Worm (Caenorhabditis elegans): ENCODE results near the gene ZK616.5.

Gene ZK616.5

ce11 chrIV:5364135-5364609 lies 27.6 kb upstream of the ZK616.5 start, which contains the start of the genes hda-6 and F41H10.4 (continued):
- peak; percentile 76 for TF ChIP-seq snpc-4 (tag; optimal IDR thresholded peaks at IDR 0.05)
- TF ChIP-seq Y116A8C.19 (tag; optimal IDR thresholded peaks at IDR 0.05; ENCODE audit: borderline replicate concordance): peak; percentile 27
- no peak for TF ChIP-seq fos-1 (tag; optimal IDR thresholded peaks at IDR 0.05)
- TF ChIP-seq ztf-4 (tag; optimal IDR thresholded peaks at IDR 0.05): peak; percentile 34
- peak; percentile 92 for TF ChIP-seq unc-130 (tag; optimal IDR thresholded peaks at IDR 0.05)
- TF ChIP-seq hlh-4 (tag; optimal IDR thresholded peaks at IDR 0.05): no peak
- peak; percentile 59; the same call in 1 of the 2 replicates for TF ChIP-seq unc-98 (GFP tag; IDR thresholded peaks at IDR 0.05)
- TF ChIP-seq lin-39 (tag; optimal IDR thresholded peaks at IDR 0.05): peak; percentile 31
- TF ChIP-seq nhr-237 (tag; optimal IDR thresholded peaks at IDR 0.05): no peak
- TF ChIP-seq unc-86 (tag; optimal IDR thresholded peaks at IDR 0.05): peak; percentile 72
- TF ChIP-seq jun-1 (tag; optimal IDR thresholded peaks at IDR 0.05): no peak
- no peak for TF ChIP-seq aha-1 (tag; optimal IDR thresholded peaks at IDR 0.05)
- peak; percentile 79 for TF ChIP-seq nhr-20 (tag; optimal IDR thresholded peaks at IDR 0.05)
- peak; percentile 65 for TF ChIP-seq sox-4 (tag; optimal IDR thresholded peaks at IDR 0.05)
- TF ChIP-seq ceh-90 (tag; optimal IDR thresholded peaks at IDR 0.05): peak; percentile 85
- peak; percentile 87 for TF ChIP-seq lsy-2 (tag; optimal IDR thresholded peaks at IDR 0.05)
- peak; percentile 40 for TF ChIP-seq C04F5.9 (tag; optimal IDR thresholded peaks at IDR 0.05)
- no peak for TF ChIP-seq alr-1 (tag; optimal IDR thresholded peaks at IDR 0.05; ENCODE audit: borderline replicate concordance)
- peak; percentile 64; the same call in 1 of the 2 replicates for TF ChIP-seq mab-9 (GFP tag; IDR thresholded peaks at IDR 0.05)
- peak; percentile 88 for TF ChIP-seq lin-14 (GFP tag; optimal IDR thresholded peaks at IDR 0.05)
- TF ChIP-seq mdl-1 (tag; optimal IDR thresholded peaks at IDR 0.05): peak in 1 of 2 experiments; percentile 72
- no peak for TF ChIP-seq zag-1 (tag; optimal IDR thresholded peaks at IDR 0.05)
- TF ChIP-seq F16B12.6 (tag; optimal IDR thresholded peaks at IDR 0.05): peak; percentile 88
- TF ChIP-seq aly-2 (tag; optimal IDR thresholded peaks at IDR 0.05): no peak
- TF ChIP-seq elt-2 (tag; optimal IDR thresholded peaks at IDR 0.05): peak; percentile 57
- TF ChIP-seq lin-35 (GFP tag; optimal IDR thresholded peaks at IDR 0.05): peak; percentile 80 to 88
- peak; percentile 76 for TF ChIP-seq egl-13 (tag; optimal IDR thresholded peaks at IDR 0.05)
- TF ChIP-seq zip-4 (GFP tag; optimal IDR thresholded peaks at IDR 0.05): peak; percentile 53
- TF ChIP-seq nhr-19 (GFP tag; conservative IDR thresholded peaks at IDR 0.05): peak; percentile 76
- peak; percentile 97 for TF ChIP-seq rnt-1 (tag; optimal IDR thresholded peaks at IDR 0.05)
- TF ChIP-seq irx-1 (tag; optimal IDR thresholded peaks at IDR 0.05): peak; percentile 86
- peak; percentile 71 for TF ChIP-seq grh-1 (GFP tag; IDR thresholded peaks at IDR 0.05)

- TF ChIP-seq lir-3 (tag; optimal IDR thresholded peaks at IDR 0.05; ENCODE audit: poor library complexity) (no peak), swsn-7 (tag; optimal IDR thresholded peaks at IDR 0.05) (no peak), fkh-4 (tag; optimal IDR thresholded peaks at IDR 0.05; ENCODE audit: borderline replicate concordance) (no peak), nhr-90 (tag; optimal IDR thresholded peaks at IDR 0.05; ENCODE audit: poor library complexity) (no peak), nhr-11 (tag; optimal IDR thresholded peaks at IDR 0.05) (no peak), dsc-1 (tag; optimal IDR thresholded peaks at IDR 0.05) (no peak), tbx-2 (tag; optimal IDR thresholded peaks at IDR 0.05) (no peak), ceh-88 (GFP tag; IDR thresholded peaks at IDR 0.05) (no peak)
Measured at ce11 chrIV:5366567-5366966, 25.2 kb upstream of the ZK616.5 start, which contains the start of gene sand-1. Gene sand-1 (plus strand): TSS chrIV:5366867.

- TF ChIP-seq nhr-84 (tag; optimal IDR thresholded peaks at IDR 0.05): no peak
- TF ChIP-seq unc-130 (tag; optimal IDR thresholded peaks at IDR 0.05): no peak
- no peak for TF ChIP-seq efl-1 (optimal IDR thresholded peaks at IDR 0.05)
- TF ChIP-seq efl-1 (GFP tag; optimal IDR thresholded peaks at IDR 0.05 in 1 of 2): peak in 1 of 2 experiments; percentile 92
Measured at ce11 chrIV:5367899-5368298, 23.8 kb upstream of the ZK616.5 start.
